Fruit fly (Drosophila melanogaster) whole organism, embryonic: ENCODE measurements around the gene sa.

Source experiments
- Antp ChIP-seq: fragments of 200-800 bp; sonication (Bioruptor generic); optimal IDR thresholded peaks from 3 replicates; lab custom pipeline; 2016; ENCODE audit warnings: missing biosample characterization, missing genetic modification characterization
- Awh ChIP-seq: fragments of 200-800 bp; sonication (Bioruptor generic); IDR thresholded peaks from 2 replicates; pipeline ENCODE4, ENCODE4 v1.3.6; 2022; ENCODE audit warnings: missing biosample characterization, missing genetic modification characterization
- Blimp-1 ChIP-seq: fragments of 200-800 bp; sonication (Bioruptor generic); optimal IDR thresholded peaks from 3 replicates; lab custom pipeline; 2018; ENCODE audit warnings: missing biosample characterization, missing genetic modification characterization, mild to moderate bottlenecking, moderate library complexity, missing genetic modification reagents
- CG10147 ChIP-seq: fragments of 200-800 bp; sonication (Bioruptor generic); optimal IDR thresholded peaks from 2 replicates; lab custom pipeline; 2019; ENCODE audit warnings: missing biosample characterization, mild to moderate bottlenecking, missing genetic modification characterization, moderate library complexity
- CG10267 ChIP-seq: fragments of 200-800 bp; sonication (Bioruptor generic); optimal IDR thresholded peaks from 2 replicates; lab custom pipeline; 2018; ENCODE audit warnings: missing biosample characterization, mild to moderate bottlenecking, missing genetic modification characterization, moderate library complexity
- CG11085 ChIP-seq: fragments of 200-800 bp; sonication (Bioruptor generic); IDR thresholded peaks from 2 replicates; pipeline ENCODE4 v1.3.6; 2022; ENCODE audit warnings: missing biosample characterization, missing genetic modification characterization
- CG11723 ChIP-seq: fragments of 200-800 bp; sonication (Bioruptor generic); optimal IDR thresholded peaks from 2 replicates; lab custom pipeline; 2017; ENCODE audit warnings: missing biosample characterization, mild to moderate bottlenecking, missing genetic modification characterization
- CG13287 ChIP-seq: fragments of 200-800 bp; sonication (Bioruptor generic); IDR thresholded peaks from 2 replicates; pipeline ENCODE4 v1.3.6; 2022; ENCODE audit warnings: missing biosample characterization, missing genetic modification characterization; ENCODE audit not compliant: partially characterized antibody
- CG15479 ChIP-seq: fragments of 200-800 bp; sonication (Bioruptor generic); optimal IDR thresholded peaks from 3 replicates; lab custom pipeline; 2019; ENCODE audit warnings: missing biosample characterization, mild to moderate bottlenecking, missing genetic modification characterization, moderate library complexity
- CG1603 ChIP-seq: fragments of 200-800 bp; sonication (Bioruptor generic); optimal IDR thresholded peaks from 2 replicates; lab custom pipeline; 2019; ENCODE audit warnings: missing biosample characterization, mild to moderate bottlenecking, missing genetic modification characterization, moderate library complexity
- CG17829 ChIP-seq: fragments of 200-800 bp; optimal IDR thresholded peaks from 2 replicates; lab custom pipeline; 2019; ENCODE audit warnings: missing biosample characterization, mild to moderate bottlenecking, missing genetic modification characterization, moderate library complexity
- CG1792 ChIP-seq: fragments of 200-800 bp; sonication (Bioruptor generic); optimal IDR thresholded peaks from 2 replicates; lab custom pipeline; 2016; ENCODE audit warnings: missing biosample characterization, missing genetic modification characterization
- CG18011 ChIP-seq: fragments of 200-800 bp; sonication (Bioruptor generic); optimal IDR thresholded peaks from 2 replicates; lab custom pipeline; 2017; ENCODE audit warnings: missing biosample characterization, missing genetic modification characterization, mild to moderate bottlenecking, moderate library complexity, missing genotype
- CG32767 ChIP-seq: fragments of 200-800 bp; sonication (Bioruptor generic); IDR thresholded peaks from 2 replicates; pipeline ENCODE4 v1.3.6; 2022; ENCODE audit warnings: missing biosample characterization, missing genetic modification characterization
- CG4282 ChIP-seq: fragments of 200-800 bp; sonication (Bioruptor generic); optimal IDR thresholded peaks from 2 replicates; lab custom pipeline; 2016; ENCODE audit warnings: missing biosample characterization, missing genetic modification characterization
- CG4328 ChIP-seq: fragments of 200-800 bp; sonication (Bioruptor generic); optimal IDR thresholded peaks from 3 replicates; lab custom pipeline; 2017; ENCODE audit warnings: missing biosample characterization, missing genetic modification reagents, missing genetic modification characterization
- CG4820 ChIP-seq: fragments of 200-800 bp; sonication (Bioruptor generic); optimal IDR thresholded peaks from 3 replicates; lab custom pipeline; 2016; ENCODE audit warnings: missing biosample characterization, missing genetic modification characterization
- CG6765 ChIP-seq: fragments of 200-800 bp; sonication (Bioruptor generic); optimal IDR thresholded peaks from 3 replicates; lab custom pipeline; 2017; ENCODE audit warnings: missing biosample characterization, mild to moderate bottlenecking, missing genetic modification characterization
- CG6791 ChIP-seq: fragments of 200-800 bp; sonication (Bioruptor generic); IDR thresholded peaks from 3 replicates; pipeline ENCODE4 v1.3.6; 2022; ENCODE audit warnings: missing biosample characterization, missing genetic modification characterization; ENCODE audit not compliant: partially characterized antibody
- CG6854 ChIP-seq: fragments of 200-800 bp; sonication (Bioruptor generic); optimal IDR thresholded peaks from 3 replicates; lab custom pipeline; 2017; ENCODE audit warnings: missing biosample characterization, mild to moderate bottlenecking, missing genetic modification characterization
- CG7928 ChIP-seq: fragments of 200-800 bp; sonication (Bioruptor generic); optimal IDR thresholded peaks from 2 replicates; lab custom pipeline; 2017; ENCODE audit warnings: missing biosample characterization, mild to moderate bottlenecking, missing genetic modification characterization
- CG8359 ChIP-seq: fragments of 200-800 bp; sonication (Bioruptor generic); optimal IDR thresholded peaks from 2 replicates; lab custom pipeline; 2017; ENCODE audit warnings: missing biosample characterization, mild to moderate bottlenecking, missing genetic modification characterization, borderline replicate concordance
- CG9215 ChIP-seq: fragments of 200-800 bp; sonication (Bioruptor generic); IDR thresholded peaks from 2 replicates; pipeline ENCODE4 v1.3.6; 2022; ENCODE audit warnings: missing biosample characterization, missing genetic modification characterization
- Dref ChIP-seq: fragments of 200-800 bp; sonication (Bioruptor generic); IDR thresholded peaks from 2 replicates; pipeline ENCODE4 v1.3.6; 2022; ENCODE audit warnings: missing biosample characterization, missing genetic modification characterization
- Fer1 ChIP-seq: fragments of 200-800 bp; sonication (Bioruptor generic); optimal IDR thresholded peaks from 2 replicates; lab custom pipeline; 2017; ENCODE audit warnings: missing biosample characterization, mild to moderate bottlenecking, missing genetic modification characterization
- Fer2 ChIP-seq: fragments of 200-800 bp; sonication (Bioruptor generic); optimal IDR thresholded peaks from 2 replicates; lab custom pipeline; 2018; ENCODE audit warnings: missing biosample characterization, mild to moderate bottlenecking, missing genetic modification characterization, moderate library complexity
- GATAe ChIP-seq: fragments of 200-800 bp; sonication (Bioruptor generic); conservative IDR thresholded peaks from 2 replicates; pipeline ENCODE4 v1.3.6; 2022; ENCODE audit warnings: missing biosample characterization, missing genetic modification characterization
- HLHmδ ChIP-seq: fragments of 200-800 bp; sonication (Bioruptor generic); optimal IDR thresholded peaks from 2 replicates; lab custom pipeline; 2018; ENCODE audit warnings: missing biosample characterization, mild to moderate bottlenecking, missing genetic modification characterization, moderate library complexity
- Jarid2 ChIP-seq: fragments of 200-800 bp; sonication (Bioruptor generic); optimal IDR thresholded peaks from 3 replicates; lab custom pipeline; 2017; ENCODE audit warnings: mild to moderate bottlenecking, missing biosample characterization, missing genetic modification reagents, missing genetic modification characterization
- MESR4 ChIP-seq: fragments of 200-800 bp; sonication (Bioruptor generic); optimal IDR thresholded peaks from 2 replicates; lab custom pipeline; 2018; ENCODE audit warnings: missing biosample characterization, mild to moderate bottlenecking, missing genetic modification characterization, moderate library complexity
- Mad ChIP-seq: fragments of 200-800 bp; sonication (Bioruptor generic); optimal IDR thresholded peaks from 2 replicates; lab custom pipeline; 2016; ENCODE audit warnings: missing biosample characterization, missing genetic modification characterization
- NC2β ChIP-seq: fragments of 200-800 bp; sonication (Bioruptor generic); optimal IDR thresholded peaks from 2 replicates; lab custom pipeline; 2016; ENCODE audit warnings: missing biosample characterization, missing genetic modification characterization
- Ptx1 ChIP-seq: fragments of 200-800 bp; sonication (Bioruptor generic); IDR thresholded peaks from 2 replicates; pipeline ENCODE4 v1.3.6; 2022; ENCODE audit warnings: missing biosample characterization, missing genetic modification characterization
- Sin3A ChIP-seq: fragments of >200 bp; optimal IDR thresholded peaks from 2 replicates; lab custom pipeline; 2018
- Six4 ChIP-seq: fragments of 200-800 bp; sonication (Bioruptor generic); optimal IDR thresholded peaks from 2 replicates; lab custom pipeline; 2016; ENCODE audit warnings: missing biosample characterization, missing genetic modification characterization
- YL-1 ChIP-seq: fragments of 200-800 bp; sonication (Bioruptor generic); optimal IDR thresholded peaks from 3 replicates; lab custom pipeline; 2017; ENCODE audit warnings: missing biosample characterization, mild to moderate bottlenecking, missing genetic modification characterization
- btn ChIP-seq: fragments of 200-800 bp; sonication (Bioruptor generic); optimal IDR thresholded peaks from 2 replicates; lab custom pipeline; 2016; ENCODE audit warnings: missing biosample characterization, missing genetic modification characterization
- cad ChIP-seq: fragments of >200 bp; optimal IDR thresholded peaks from 2 replicates; lab custom pipeline; 2017; ENCODE audit warnings: missing biosample characterization, missing genetic modification characterization
- cg ChIP-seq: fragments of 200-800 bp; sonication (Bioruptor generic); optimal IDR thresholded peaks from 3 replicates; lab custom pipeline; 2019; ENCODE audit warnings: missing biosample characterization, mild to moderate bottlenecking, missing genetic modification characterization, moderate library complexity
- disco-r ChIP-seq: fragments of 200-800 bp; sonication (Bioruptor generic); optimal IDR thresholded peaks from 2 replicates; lab custom pipeline; 2016; ENCODE audit warnings: missing biosample characterization, missing genetic modification characterization
- gcm2 ChIP-seq: fragments of 200-800 bp; sonication (Bioruptor generic); optimal IDR thresholded peaks from 2 replicates; lab custom pipeline; 2016; ENCODE audit warnings: missing biosample characterization, missing genetic modification characterization
- hb ChIP-seq: fragments of 200-800 bp; sonication (Bioruptor generic); IDR thresholded peaks from 3 replicates; pipeline ENCODE4 v1.3.6; 2022; ENCODE audit warnings: missing biosample characterization, missing genetic modification characterization; ENCODE audit not compliant: partially characterized antibody
- inv ChIP-seq: fragments of 200-800 bp; sonication (Bioruptor generic); IDR thresholded peaks from 2 replicates; pipeline ENCODE4 v1.3.6; 2022; ENCODE audit warnings: missing biosample characterization, missing genetic modification characterization; ENCODE audit not compliant: partially characterized antibody
- jumu ChIP-seq: fragments of 200-800 bp; sonication (Bioruptor generic); optimal IDR thresholded peaks from 3 replicates; lab custom pipeline; 2016; ENCODE audit warnings: missing biosample characterization, missing genetic modification characterization
- knrl ChIP-seq: fragments of 200-800 bp; sonication (Bioruptor generic); IDR thresholded peaks from 3 replicates; pipeline ENCODE4 v1.3.6; 2022; ENCODE audit warnings: missing biosample characterization, missing genetic modification characterization; ENCODE audit not compliant: partially characterized antibody
- rib ChIP-seq: fragments of 200-800 bp; sonication (Bioruptor generic); IDR thresholded peaks from 2 replicates; pipeline ENCODE4 v1.3.6; 2022; ENCODE audit warnings: missing biosample characterization, missing genetic modification characterization
- stc ChIP-seq: fragments of 200-800 bp; sonication (Bioruptor generic); IDR thresholded peaks from 2 replicates; pipeline ENCODE4 v1.3.6; 2022; ENCODE audit warnings: missing biosample characterization, missing genetic modification characterization
- wdn ChIP-seq: fragments of 200-800 bp; sonication (Bioruptor generic); IDR thresholded peaks from 2 replicates; pipeline ENCODE4 v1.3.6; 2022; ENCODE audit warnings: missing biosample characterization, missing genetic modification characterization
- yki ChIP-seq: fragments of >200 bp; optimal IDR thresholded peaks from 3 replicates; lab custom pipeline; 2018
- zen2 ChIP-seq: fragments of 200-800 bp; sonication (Bioruptor generic); IDR thresholded peaks from 3 replicates; pipeline ENCODE4 v1.3.6; 2022; ENCODE audit warnings: missing biosample characterization, missing genetic modification characterization; ENCODE audit not compliant: partially characterized antibody
- zf30C ChIP-seq: fragments of 200-800 bp; sonication (Bioruptor generic); optimal IDR thresholded peaks from 3 replicates; lab custom pipeline; 2018; ENCODE audit warnings: missing biosample characterization, mild to moderate bottlenecking, missing genetic modification characterization

sa gene

dm6 chr3L:21433098-21433497 lies 26.6 kb upstream of the sa start, which contains the start of the genes barc and Aef1 (continued):
- TF ChIP-seq CG4328 (GFP tag; lab: Kevin White, UChicago): peak; percentile 72
- TF ChIP-seq btn (GFP tag; lab: Kevin White, UChicago): no peak
- peak; percentile 93 for TF ChIP-seq Ptx1 (GFP tag; lab: Robert Waterston, UW)
- peak; percentile 93 for TF ChIP-seq CG9215 (GFP tag; lab: Robert Waterston, UW)
- no peak for TF ChIP-seq CG6854 (GFP tag; lab: Kevin White, UChicago)
- peak; percentile 67 for TF ChIP-seq GATAe (GFP tag; lab: Robert Waterston, UW)
- TF ChIP-seq jumu (GFP tag; lab: Kevin White, UChicago): peak; percentile 71
- peak; percentile 32 for TF ChIP-seq gcm2 (GFP tag; lab: Kevin White, UChicago)
- TF ChIP-seq knrl (GFP tag; lab: Robert Waterston, UW): peak; percentile 96
- no peak for TF ChIP-seq CG8359 (GFP tag; lab: Kevin White, UChicago)
- TF ChIP-seq CG6791 (GFP tag; lab: Robert Waterston, UW): peak; percentile 73; the same call in 2 of the 3 replicates
- TF ChIP-seq yki (lab: Kevin White, UChicago): no peak
- TF ChIP-seq CG13287 (GFP tag; lab: Robert Waterston, UW): peak; percentile 83
- peak; percentile 71 for TF ChIP-seq Blimp-1 (GFP tag; lab: Kevin White, UChicago)
- TF ChIP-seq CG4820 (GFP tag; lab: Kevin White, UChicago): peak; percentile 87
- peak; percentile 85 for TF ChIP-seq Fer2 (tag; lab: Kevin White, UChicago)
- peak; percentile 77 for TF ChIP-seq Antp
- no peak for TF ChIP-seq cg (GFP tag; lab: Kevin White, UChicago)
- peak; percentile 76 for TF ChIP-seq CG10267 (tag; lab: Kevin White, UChicago)
- peak; percentile 91 for TF ChIP-seq inv (GFP tag; lab: Robert Waterston, UW)
- peak; percentile 63 for TF ChIP-seq CG7928
- peak; percentile 73; the same call in 1 of the 2 replicates for TF ChIP-seq CG32767 (GFP tag; lab: Robert Waterston, UW)
- TF ChIP-seq hb (GFP tag; lab: Robert Waterston, UW): peak; percentile 88
- peak; percentile 29; the same call in 1 of the 2 replicates for TF ChIP-seq Dref (GFP tag; lab: Robert Waterston, UW)
- TF ChIP-seq rib (GFP tag; lab: Robert Waterston, UW): peak; percentile 75
- no peak for TF ChIP-seq CG6765 (GFP tag; lab: Kevin White, UChicago)
- TF ChIP-seq disco-r (GFP tag; lab: Kevin White, UChicago): peak; percentile 51
- peak; percentile 80 for TF ChIP-seq YL-1
- TF ChIP-seq CG1603 (tag; lab: Kevin White, UChicago): peak; percentile 63
- TF ChIP-seq wdn (GFP tag; lab: Robert Waterston, UW): peak; percentile 63; the same call in 1 of the 2 replicates
- TF ChIP-seq Fer1 (GFP tag; lab: Kevin White, UChicago): peak; percentile 72
- TF ChIP-seq NC2β: peak; percentile 77
- TF ChIP-seq Awh (GFP tag; lab: Robert Waterston, UW): peak; percentile 75
- TF ChIP-seq CG11085 (GFP tag; lab: Robert Waterston, UW): peak; percentile 84
- TF ChIP-seq CG10147 (GFP tag; lab: Kevin White, UChicago): peak; percentile 84
- peak; percentile 87 for TF ChIP-seq Mad (GFP tag; lab: Kevin White, UChicago)
- no peak for TF ChIP-seq HLHmδ (GFP tag; lab: Kevin White, UChicago)
- peak; percentile 89 for TF ChIP-seq Sin3A
- TF ChIP-seq CG17829 (tag; lab: Kevin White, UChicago): peak; percentile 81
- TF ChIP-seq CG18011 (GFP tag; lab: Kevin White, UChicago): peak; percentile 34
- no peak for TF ChIP-seq CG15479 (GFP tag; lab: Kevin White, UChicago)
- TF ChIP-seq cad (GFP tag; lab: Kevin White, UChicago): no peak
- TF ChIP-seq Jarid2 (GFP tag; lab: Kevin White, UChicago): no peak
- peak; percentile 72 for TF ChIP-seq Six4 (GFP tag; lab: Kevin White, UChicago)
- TF ChIP-seq CG1792 (GFP tag; lab: Kevin White, UChicago): peak; percentile 63
- no peak for TF ChIP-seq zf30C
- no peak; the same call in 2 of the 3 replicates for TF ChIP-seq zen2
- no peak for TF ChIP-seq MESR4 (GFP tag; lab: Kevin White, UChicago)
- peak; percentile 68 for TF ChIP-seq CG11723
- TF ChIP-seq CG4282 (GFP tag; lab: Kevin White, UChicago): peak; percentile 62
- TF ChIP-seq stc (GFP tag; lab: Robert Waterston, UW): no peak
